Worm (Caenorhabditis elegans): ENCODE results near the gene C25E10.7.

DNA sequence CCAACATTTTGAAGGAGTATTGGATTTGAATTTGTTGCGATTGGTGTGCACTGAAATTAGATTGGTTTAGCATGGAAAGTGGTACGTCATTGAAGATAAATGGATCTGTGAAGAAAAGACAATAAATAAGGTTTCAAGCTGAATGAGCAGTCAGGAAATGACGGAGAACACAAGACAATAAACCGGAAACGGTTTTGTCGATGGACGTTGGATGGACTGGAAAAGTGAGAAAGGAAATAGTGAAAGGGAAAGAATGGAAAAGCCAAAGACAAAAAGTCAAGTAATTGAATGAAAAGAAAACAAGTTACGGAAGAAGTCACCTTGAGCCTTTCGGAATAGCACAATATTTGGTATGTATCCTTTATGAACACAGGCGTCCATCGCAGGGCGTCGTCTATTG, 25.3 kb upstream of the C25E10.7 start, which contains the start of gene T27E4.7:
- TF ChIP-seq ztf-23 (GFP tag; IDR thresholded peaks at IDR 0.05) (no peak), ztf-29 (GFP tag; IDR thresholded peaks at IDR 0.05) (no peak), tab-1 (GFP tag; IDR thresholded peaks at IDR 0.05) (no peak), ref-1 (GFP tag; conservative IDR thresholded peaks at IDR 0.05) (no peak), med-1 (GFP tag; optimal IDR thresholded peaks at IDR 0.05; ENCODE audit: insufficient read depth) (no peak)
